Worm (Caenorhabditis elegans): ENCODE measurements around the gene npp-20.

npp-20 gene

DNA sequence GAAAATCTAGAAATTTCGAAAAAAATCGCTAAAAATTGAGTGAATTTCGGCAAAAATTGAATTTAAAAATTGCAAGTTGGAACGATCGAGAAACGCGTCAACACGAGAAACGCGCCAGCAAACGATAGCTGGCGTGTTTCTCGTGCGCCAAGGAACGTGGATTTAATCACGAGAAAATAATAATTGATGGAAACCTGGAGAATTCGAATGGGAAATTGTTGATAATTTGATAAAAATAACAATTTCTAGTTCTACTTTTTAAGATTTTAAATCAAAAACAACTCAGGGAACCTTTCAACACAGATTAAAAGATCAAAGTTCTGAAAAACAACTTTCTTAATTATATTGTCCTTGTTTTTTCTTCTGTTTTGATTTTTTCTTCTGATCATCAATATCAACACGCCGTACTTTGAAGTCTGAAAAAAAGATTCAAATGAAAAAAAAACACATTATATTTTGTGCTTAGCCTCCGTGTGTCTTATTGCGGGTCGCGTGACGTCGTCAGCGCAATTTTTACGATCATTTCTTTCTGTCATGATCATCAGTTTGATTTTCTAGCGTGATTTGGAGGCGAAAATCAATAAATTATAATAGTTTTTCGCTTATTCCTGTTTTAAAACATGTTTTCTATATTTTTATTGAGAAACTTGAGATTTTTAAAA is at the start of gene npp-20:
TSS of gene npp-20 (minus strand) at position 6 of the 662 bp plus-strand sequence.
- TF ChIP-seq nhr-232 (tag; optimal IDR thresholded peaks at IDR 0.05) (no peak), hlh-30 (tag; optimal IDR thresholded peaks at IDR 0.05; ENCODE audit: insufficient read depth) (peak; percentile 22), nfya-1 (tag; optimal IDR thresholded peaks at IDR 0.05) (peak; percentile 19), unc-42 (tag; optimal IDR thresholded peaks at IDR 0.05) (peak; percentile 21)

DNA sequence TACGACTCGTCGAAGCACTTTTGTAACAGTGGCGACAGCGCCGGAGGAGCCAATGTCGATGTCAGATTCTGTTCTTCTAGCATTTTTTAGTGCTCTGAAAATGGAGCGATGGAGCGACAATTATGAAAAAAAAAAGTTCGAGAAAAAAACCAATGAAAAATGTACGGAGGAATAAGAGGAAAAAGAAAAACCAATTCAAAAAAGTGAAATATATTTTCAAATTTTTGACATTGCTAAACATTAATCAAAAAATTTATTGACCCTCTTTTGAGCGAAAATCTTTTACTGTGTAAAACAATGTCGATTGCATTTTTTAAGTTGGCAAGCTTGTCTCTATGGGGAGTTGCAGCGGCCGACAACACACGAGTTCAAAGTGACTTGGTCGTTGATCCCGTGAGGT is 40.5 kb upstream of the npp-20 start, which contains the start of gene K03H6.5:
TSS of gene K03H6.5 (minus strand) at position 101 of the 400 bp plus-strand sequence.
- no peak for TF ChIP-seq fkh-10 (GFP tag; optimal IDR thresholded peaks at IDR 0.05)
- TF ChIP-seq ceh-6 (GFP tag; optimal IDR thresholded peaks at IDR 0.05) = no peak
- no peak for TF ChIP-seq nhr-232 (tag; optimal IDR thresholded peaks at IDR 0.05)
- no peak for TF ChIP-seq unc-42 (tag; optimal IDR thresholded peaks at IDR 0.05)
- TF ChIP-seq rnt-1 (tag; optimal IDR thresholded peaks at IDR 0.05) = no peak
- TF ChIP-seq hlh-8 (tag; optimal IDR thresholded peaks at IDR 0.05) = no peak
- no peak for TF ChIP-seq ceh-9 (tag; optimal IDR thresholded peaks at IDR 0.05)
- TF ChIP-seq fkh-6 (tag; optimal IDR thresholded peaks at IDR 0.05) = no peak

DNA sequence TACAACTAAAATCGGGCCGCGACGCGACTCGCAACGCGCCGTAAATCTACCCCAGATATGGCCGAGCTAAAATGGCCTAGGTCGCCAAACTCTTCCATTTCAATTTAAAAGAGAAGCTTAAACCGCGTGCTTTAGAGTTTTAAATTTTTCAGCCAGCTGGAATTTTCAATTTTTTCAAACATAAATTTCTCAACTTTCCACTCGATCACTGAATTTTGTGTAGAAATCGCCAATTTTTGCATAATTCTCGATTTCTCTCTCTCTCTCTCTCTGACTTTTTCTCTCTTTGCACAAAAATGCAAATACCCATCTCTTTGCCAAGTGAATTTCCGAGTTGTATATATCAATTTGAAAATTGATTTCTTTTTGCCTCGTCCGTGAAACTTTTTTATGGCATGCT is 27.6 kb upstream of the npp-20 start, which contains the start of gene K03H6.1:
TSS of gene K03H6.1 (plus strand) at position 301 of the 400 bp plus-strand sequence.
- TF ChIP-seq gmeb-2 (tag; optimal IDR thresholded peaks at IDR 0.05) (no peak), ceh-2 (tag; optimal IDR thresholded peaks at IDR 0.05) (no peak), mec-3 (tag; optimal IDR thresholded peaks at IDR 0.05; ENCODE audit: borderline replicate concordance) (no peak), ztf-16 (tag; optimal IDR thresholded peaks at IDR 0.05) (no peak), hlh-8 (tag; optimal IDR thresholded peaks at IDR 0.05) (no peak), ama-1 (optimal IDR thresholded peaks at IDR 0.05) (no peak), hlh-13 (GFP tag; optimal IDR thresholded peaks at IDR 0.05) (no peak), tbx-2 (tag; optimal IDR thresholded peaks at IDR 0.05) (no peak)

DNA sequence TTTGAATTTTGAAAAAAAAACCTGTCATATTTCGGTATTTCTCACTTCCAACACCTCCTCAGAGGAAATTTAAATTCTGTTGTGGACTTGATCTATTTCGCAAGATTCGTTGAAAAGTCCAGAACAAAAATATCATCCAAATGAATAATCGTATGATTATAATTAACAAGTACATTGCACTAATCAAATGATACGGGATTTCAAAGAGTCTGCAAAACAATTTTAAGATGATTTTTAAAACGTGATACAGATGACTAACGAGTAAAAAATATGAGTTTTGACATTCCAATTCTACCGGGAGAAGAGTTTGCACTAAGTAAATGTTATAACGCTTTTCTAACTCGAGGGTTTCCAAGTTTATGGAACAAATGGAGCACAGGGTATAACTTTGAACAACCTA is 26.5 kb upstream of the npp-20 start:
- no peak for TF ChIP-seq ets-4 (tag; optimal IDR thresholded peaks at IDR 0.05)
- no peak for TF ChIP-seq hlh-8 (tag; optimal IDR thresholded peaks at IDR 0.05)
- no peak for TF ChIP-seq unc-86 (tag; optimal IDR thresholded peaks at IDR 0.05)
- TF ChIP-seq ceh-34 (tag; optimal IDR thresholded peaks at IDR 0.05) = no peak
- no peak for TF ChIP-seq hlh-15 (tag; optimal IDR thresholded peaks at IDR 0.05)
- TF ChIP-seq ceh-14 (tag; optimal IDR thresholded peaks at IDR 0.05) = no peak
- TF ChIP-seq fkh-6 (tag; optimal IDR thresholded peaks at IDR 0.05) = no peak
- TF ChIP-seq madf-2 (tag; optimal IDR thresholded peaks at IDR 0.05) = no peak
- TF ChIP-seq ceh-19 (GFP tag; optimal IDR thresholded peaks at IDR 0.05) = no peak
- TF ChIP-seq dmd-4 (tag; optimal IDR thresholded peaks at IDR 0.05; ENCODE audit: borderline replicate concordance) = no peak
- TF ChIP-seq che-1 (tag; optimal IDR thresholded peaks at IDR 0.05) = no peak
- no peak for TF ChIP-seq hlh-6 (tag; optimal IDR thresholded peaks at IDR 0.05)
- no peak for TF ChIP-seq sox-4 (tag; optimal IDR thresholded peaks at IDR 0.05)
- TF ChIP-seq nfya-1 (tag; optimal IDR thresholded peaks at IDR 0.05) = no peak

DNA sequence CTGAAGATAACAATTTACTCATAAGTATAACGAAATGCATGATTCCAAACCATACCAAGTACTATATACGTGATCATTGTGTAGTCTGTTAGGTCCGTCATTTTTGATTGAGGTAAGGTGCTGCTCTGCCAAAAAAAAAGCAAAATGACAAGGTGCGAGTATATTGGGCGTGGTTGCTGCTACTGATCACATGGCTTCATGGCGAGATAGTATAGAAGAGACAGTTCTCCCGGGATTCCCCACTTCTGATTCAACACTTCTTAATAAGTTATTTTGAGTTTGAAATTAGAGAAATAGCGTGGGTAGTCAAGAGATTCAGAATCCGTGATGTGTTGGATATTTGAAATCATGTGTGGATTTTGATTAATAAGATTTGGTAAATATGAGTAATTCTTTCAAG is 25.4 kb upstream of the npp-20 start, which contains the start of gene K03H6.4:
TSS of gene K03H6.4 (minus strand) at position 101 of the 400 bp plus-strand sequence.
- TF ChIP-seq madf-2 (tag; optimal IDR thresholded peaks at IDR 0.05) (no peak), ceh-14 (tag; optimal IDR thresholded peaks at IDR 0.05) (no peak)

DNA sequence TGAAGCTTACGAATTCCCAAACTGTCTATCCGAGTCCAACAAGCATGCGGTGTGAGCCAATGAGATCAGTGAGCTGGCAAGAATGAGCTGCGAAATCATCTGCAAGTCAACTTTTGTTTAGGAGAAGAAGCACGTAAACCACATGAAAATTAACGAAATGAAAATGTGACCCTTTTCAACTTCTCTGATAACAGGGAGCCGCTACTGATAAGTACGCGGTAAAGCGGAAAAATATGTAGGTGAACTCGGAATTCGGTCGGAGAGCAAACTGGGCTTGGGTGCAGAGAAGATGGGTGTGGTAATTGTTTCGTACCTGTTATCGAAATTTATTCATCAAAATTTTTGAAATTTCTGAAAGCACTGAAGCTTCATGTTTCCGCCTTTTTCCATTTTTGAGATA is 20.7 kb upstream of the npp-20 start, which contains the start of gene clec-172:
TSS of gene clec-172 (minus strand) at position 101 of the 400 bp plus-strand sequence.
- no peak for TF ChIP-seq tbx-2 (tag; optimal IDR thresholded peaks at IDR 0.05)
- TF ChIP-seq odd-2 (tag; optimal IDR thresholded peaks at IDR 0.05) = no peak
- TF ChIP-seq unc-55 (GFP tag; optimal IDR thresholded peaks at IDR 0.05) = no peak
- TF ChIP-seq C38D4.7 (GFP tag; optimal IDR thresholded peaks at IDR 0.05) = no peak
- TF ChIP-seq fkh-6 (tag; optimal IDR thresholded peaks at IDR 0.05) = no peak
- TF ChIP-seq nfya-1 (tag; optimal IDR thresholded peaks at IDR 0.05) = no peak
- TF ChIP-seq ceh-48 (tag; optimal IDR thresholded peaks at IDR 0.05) = no peak
- TF ChIP-seq unc-86 (tag; optimal IDR thresholded peaks at IDR 0.05) = no peak
- TF ChIP-seq madf-2 (tag; optimal IDR thresholded peaks at IDR 0.05) = no peak
- no peak for TF ChIP-seq unc-3 (GFP tag; conservative IDR thresholded peaks at IDR 0.05)
- TF ChIP-seq unc-3 (tag; optimal IDR thresholded peaks at IDR 0.05) = no peak
- no peak for TF ChIP-seq ceh-2 (tag; optimal IDR thresholded peaks at IDR 0.05)
- TF ChIP-seq nhr-232 (tag; optimal IDR thresholded peaks at IDR 0.05) = no peak
- TF ChIP-seq pag-3 (tag; optimal IDR thresholded peaks at IDR 0.05; ENCODE audit: borderline replicate concordance) = no peak
- no peak for TF ChIP-seq tbx-7 (tag; optimal IDR thresholded peaks at IDR 0.05)
- TF ChIP-seq hlh-6 (tag; optimal IDR thresholded peaks at IDR 0.05) = no peak
- no peak for TF ChIP-seq ref-2 (tag; optimal IDR thresholded peaks at IDR 0.05)
- TF ChIP-seq ahr-1 (tag; optimal IDR thresholded peaks at IDR 0.05) = no peak
- TF ChIP-seq pros-1 (tag; optimal IDR thresholded peaks at IDR 0.05) = no peak

Data from whole organism, late embryonic.